Worm (Caenorhabditis elegans) whole organism, L1 larva: Measurements from ENCODE around the gene srb-17.

Source experiments
- alr-1 ChIP-seq: fragments of 200-800 bp; sonication (Bioruptor generic); optimal IDR thresholded peaks from 2 replicates; lab custom pipeline; 2018; ENCODE audit warnings: borderline replicate concordance, mild to moderate bottlenecking, missing genetic modification characterization, missing compliant biosample characterization
- isw-1 ChIP-seq: fragments of 200-800 bp; sonication (Bioruptor generic); IDR thresholded peaks from 2 replicates; pipeline ENCODE4 v1.3.6; 2022; ENCODE audit warnings: missing genetic modification characterization, missing compliant biosample characterization
- lir-3 ChIP-seq: sonication (generic microtip); optimal IDR thresholded peaks from 2 replicates; lab custom pipeline; 2016; ENCODE audit warnings: mild to moderate bottlenecking, missing genetic modification characterization, moderate library complexity, missing compliant biosample characterization; ENCODE audit not compliant: poor library complexity
- nhr-11 ChIP-seq: fragments of 150-350 bp; optimal IDR thresholded peaks from 2 replicates; lab custom pipeline; 2014; ENCODE audit warnings: missing biosample characterization, missing genetic modification characterization
- nhr-28 ChIP-seq: fragments of 150-350 bp; optimal IDR thresholded peaks from 2 replicates; lab custom pipeline; 2014; ENCODE audit warnings: missing biosample characterization, missing genetic modification characterization
- nhr-76 ChIP-seq: sonication (generic microtip); optimal IDR thresholded peaks from 2 replicates; lab custom pipeline; 2017; ENCODE audit warnings: missing biosample characterization, missing genetic modification characterization
- nhr-77 ChIP-seq: fragments of 150-350 bp; optimal IDR thresholded peaks from 2 replicates; lab custom pipeline; 2014; ENCODE audit warnings: missing biosample characterization, missing genetic modification characterization
- rnt-1 ChIP-seq: sonication (generic microtip); optimal IDR thresholded peaks from 2 replicates; lab custom pipeline; 2016; ENCODE audit warnings: mild to moderate bottlenecking, missing genetic modification characterization, moderate library complexity, missing compliant biosample characterization
- skn-1 ChIP-seq: fragments of 150-350 bp; optimal IDR thresholded peaks from 2 replicates; lab custom pipeline; 2014; ENCODE audit warnings: missing biosample characterization, missing genetic modification characterization
- sox-4 ChIP-seq: sonication (generic microtip); optimal IDR thresholded peaks from 2 replicates; lab custom pipeline; 2016; ENCODE audit warnings: missing genetic modification characterization, missing compliant biosample characterization
- swsn-7 ChIP-seq: sonication (generic microtip); optimal IDR thresholded peaks from 2 replicates; lab custom pipeline; 2016; ENCODE audit warnings: missing genetic modification characterization, missing compliant biosample characterization
- unc-86 ChIP-seq: sonication (generic microtip); optimal IDR thresholded peaks from 2 replicates; lab custom pipeline; 2016; ENCODE audit warnings: missing genetic modification characterization, missing compliant biosample characterization
- ztf-11 ChIP-seq, 2 experiments: sonication (generic microtip); optimal IDR thresholded peaks; 2 replicates each; lab custom pipeline; 2016 to 2017; ENCODE audit warnings: missing genetic modification characterization in 2 of 2, missing biosample characterization in 1 of 2, missing compliant biosample characterization in 1 of 2

- TF ChIP-seq isw-1 (GFP tag; lab: Robert Waterston, UW) (no peak), rnt-1 (tag; lab: Kevin White, UChicago) (no peak), nhr-11 (tag; lab: Kevin White, UChicago) (no peak), ztf-11 (tag; optimal IDR thresholded peaks at IDR 0.05; lab: Kevin White, UChicago) (no peak), swsn-7 (tag; lab: Kevin White, UChicago) (no peak), lir-3 (tag; lab: Kevin White, UChicago) (no peak), nhr-77 (tag; lab: Kevin White, UChicago) (no peak), sox-4 (tag; lab: Kevin White, UChicago) (no peak), alr-1 (tag; lab: Kevin White, UChicago) (no peak), nhr-28 (no peak), unc-86 (tag; lab: Kevin White, UChicago) (no peak), skn-1 (no peak), nhr-76 (tag; lab: Kevin White, UChicago) (no peak)
Observed at ce11 chrIV:10429129-10429528, 27.9 kb downstream of the srb-17 start, which contains the start of gene F13B12.2.
